Worm (Caenorhabditis elegans): ENCODE results near the gene Y41D4B.11.
"Not testable (repeated sequence)": the region's sequence is repeated elsewhere in the genome, so short reads cannot be mapped to it uniquely, and the experiment has no call there.

Y41D4B.11 gene

DNA sequence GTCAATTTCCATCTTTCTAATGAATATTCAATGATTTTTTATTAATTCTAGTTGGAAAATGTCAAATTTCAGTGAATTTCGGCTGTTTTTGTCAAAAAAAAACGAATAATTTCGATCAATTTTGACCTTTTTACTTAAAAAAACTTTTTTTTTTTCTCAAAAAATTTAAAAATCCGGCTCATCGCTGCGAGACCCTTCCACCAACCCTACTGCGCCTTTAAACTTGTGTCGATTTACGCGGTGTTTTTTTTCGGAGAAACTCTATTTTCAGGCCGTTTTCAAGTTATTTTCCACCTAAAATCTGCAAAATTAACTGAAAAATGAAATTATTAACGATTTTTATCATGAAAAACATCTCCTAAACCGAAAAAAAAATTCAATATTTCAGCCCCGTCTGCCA lies 4.7 kb upstream of the Y41D4B.11 start:
- no peak for TF ChIP-seq fkh-10 (GFP tag; optimal IDR thresholded peaks at IDR 0.05)
- peak; percentile 59 for TF ChIP-seq aha-1 (tag)

DNA sequence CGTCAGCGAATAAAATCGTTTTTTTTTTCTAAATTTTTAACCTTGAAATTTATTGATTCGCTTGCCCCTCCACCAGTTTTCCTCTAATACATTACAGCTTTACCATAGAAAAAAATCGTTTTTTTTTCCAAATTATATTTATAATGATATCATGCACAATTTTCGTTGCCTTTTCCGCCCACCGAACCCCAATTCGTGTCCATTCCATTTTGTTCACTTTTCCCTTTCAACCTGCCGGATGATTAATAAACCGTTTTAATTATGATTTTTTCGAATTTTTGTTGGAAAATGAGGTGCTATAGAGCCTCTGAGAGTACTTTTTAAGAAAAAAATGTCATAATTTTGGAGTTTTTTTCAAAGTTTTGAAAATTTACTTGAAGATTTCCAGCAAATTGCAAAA lies 4.2 kb upstream of the Y41D4B.11 start, which contains the start of gene set-23:
set-23 (plus strand) TSS at position 301 of the 400 bp plus-strand sequence.
- TF ChIP-seq daf-12 (tag; optimal IDR thresholded peaks at IDR 0.05): no peak
- TF ChIP-seq F49E8.2 (tag; optimal IDR thresholded peaks at IDR 0.05; ENCODE audit: borderline replicate concordance): no peak
- no peak for TF ChIP-seq ZK337.2 (GFP tag; IDR thresholded peaks at IDR 0.05)
- no peak for TF ChIP-seq dmd-6 (GFP tag; IDR thresholded peaks at IDR 0.05)
- no peak for TF ChIP-seq hif-1 (tag; optimal IDR thresholded peaks at IDR 0.05)
- no peak for TF ChIP-seq nhr-42 (GFP tag; IDR thresholded peaks at IDR 0.05)
- no peak for TF ChIP-seq mxl-2 (GFP tag; conservative IDR thresholded peaks at IDR 0.05)
- no peak for TF ChIP-seq madf-5 (GFP tag; IDR thresholded peaks at IDR 0.05)
- no peak for TF ChIP-seq lin-13 (GFP tag; optimal IDR thresholded peaks at IDR 0.05)
- TF ChIP-seq egl-27 (tag; optimal IDR thresholded peaks at IDR 0.05): no peak
- TF ChIP-seq daf-16 (GFP tag; optimal IDR thresholded peaks at IDR 0.05): no peak
- no peak for TF ChIP-seq daf-16 (tag; optimal IDR thresholded peaks at IDR 0.05)
- no peak for TF ChIP-seq mdt-29 (GFP tag; IDR thresholded peaks at IDR 0.05)
- no peak for TF ChIP-seq dmd-8 (GFP tag; IDR thresholded peaks at IDR 0.05)
- TF ChIP-seq sdz-12 (GFP tag; optimal IDR thresholded peaks at IDR 0.05): no peak
- TF ChIP-seq egl-43 (GFP tag; IDR thresholded peaks at IDR 0.05): no peak
- no peak for TF ChIP-seq lin-29 (GFP tag; IDR thresholded peaks at IDR 0.05)
- TF ChIP-seq ctbp-1 (GFP tag; IDR thresholded peaks at IDR 0.05): no peak
- TF ChIP-seq zfp-3 (GFP tag; conservative IDR thresholded peaks at IDR 0.05): no peak

DNA sequence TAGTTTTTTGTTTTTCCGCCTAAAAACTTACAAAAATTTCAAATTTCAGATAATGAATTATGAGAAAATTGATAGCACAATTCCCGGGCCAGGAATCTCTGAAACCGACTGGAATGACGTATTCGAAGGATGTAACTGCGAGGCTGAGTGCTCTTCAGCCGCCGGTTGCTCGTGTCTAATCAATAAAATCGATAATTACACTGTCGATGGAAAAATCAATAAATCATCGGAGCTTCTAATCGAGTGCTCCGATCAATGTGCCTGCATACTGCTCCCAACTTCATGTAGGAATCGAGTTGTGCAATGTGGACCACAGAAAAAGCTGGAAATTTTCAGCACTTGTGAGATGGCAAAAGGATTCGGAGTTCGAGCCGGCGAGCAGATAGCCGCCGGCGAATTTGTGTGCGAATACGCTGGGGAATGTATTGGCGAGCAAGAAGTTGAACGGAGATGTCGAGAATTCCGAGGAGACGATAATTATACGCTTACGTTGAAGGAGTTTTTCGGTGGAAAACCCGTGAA lies 2.5 kb upstream of the Y41D4B.11 start:
- no peak for TF ChIP-seq ceh-62 (tag; optimal IDR thresholded peaks at IDR 0.05)
- TF ChIP-seq cey-2 (tag; optimal IDR thresholded peaks at IDR 0.05; ENCODE audit: borderline replicate concordance, insufficient read depth): no peak
- TF ChIP-seq ceh-28 (tag; optimal IDR thresholded peaks at IDR 0.05): peak; percentile 87
- TF ChIP-seq attf-4 (tag; optimal IDR thresholded peaks at IDR 0.05): no peak
- peak; percentile 95 for TF ChIP-seq aha-1 (tag)

DNA sequence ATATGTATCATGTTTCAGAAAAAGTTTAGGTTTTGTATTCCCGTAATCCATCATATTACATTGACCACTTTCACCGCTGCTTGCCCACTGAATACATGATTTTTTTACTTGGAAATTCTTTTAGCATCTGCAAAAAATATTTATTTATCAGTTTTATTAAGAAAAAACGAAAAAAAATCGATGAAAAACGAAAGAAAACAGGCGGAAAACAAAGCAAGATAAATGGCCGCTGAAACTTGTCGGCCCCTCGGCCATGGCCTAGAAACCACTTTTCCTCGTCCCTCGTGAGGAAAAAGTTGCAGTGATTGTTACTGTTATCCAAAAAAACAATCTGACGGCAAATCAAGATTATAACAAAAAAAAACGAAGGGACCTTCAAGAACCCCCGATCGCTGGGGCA lies 4.5 kb downstream of the Y41D4B.11 start, which contains the start of gene dsl-3:
dsl-3 (plus strand) TSS at position 301 of the 400 bp plus-strand sequence.
- not testable (repeated sequence) for TF ChIP-seq lin-13 (GFP tag; optimal IDR thresholded peaks at IDR 0.05); mes-2 (tag; optimal IDR thresholded peaks at IDR 0.05; ENCODE audit: poor library complexity, severe bottlenecking); zag-1 (tag; optimal IDR thresholded peaks at IDR 0.05)

DNA sequence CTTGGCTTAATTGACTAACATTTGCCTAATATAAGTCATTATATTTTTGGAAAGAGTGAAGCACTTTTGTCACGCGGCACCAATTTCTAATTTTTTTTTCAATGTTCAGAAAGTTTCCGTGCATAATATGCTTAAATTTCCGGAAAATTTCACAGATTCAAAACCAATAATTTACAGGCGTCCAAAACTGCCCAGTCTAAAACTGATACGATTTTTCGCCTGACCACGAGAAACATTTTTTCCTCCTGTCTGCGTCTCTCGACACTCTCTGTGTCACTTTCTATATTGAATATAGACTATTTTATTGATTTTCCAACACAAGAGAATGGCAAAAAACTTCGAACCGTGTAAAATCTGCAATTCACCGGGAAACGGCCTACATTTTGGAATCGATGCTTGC lies 8.1 kb downstream of the Y41D4B.11 start, which contains the start of gene nhr-122:
nhr-122 (plus strand) TSS at position 301 of the 400 bp plus-strand sequence.
- TF ChIP-seq mes-2 (tag; optimal IDR thresholded peaks at IDR 0.05; ENCODE audit: poor library complexity, severe bottlenecking): peak; percentile 30
- TF ChIP-seq fos-1 (tag; optimal IDR thresholded peaks at IDR 0.05): no peak
- TF ChIP-seq aha-1 (tag): peak; percentile 9
- TF ChIP-seq zfp-3 (GFP tag; conservative IDR thresholded peaks at IDR 0.05): no peak
- TF ChIP-seq egl-27 (tag; optimal IDR thresholded peaks at IDR 0.05): no peak
- TF ChIP-seq hlh-30 (tag; optimal IDR thresholded peaks at IDR 0.05; ENCODE audit: insufficient read depth): peak; percentile 12
- TF ChIP-seq zag-1 (tag; optimal IDR thresholded peaks at IDR 0.05): no peak
- no peak for TF ChIP-seq dmd-6 (GFP tag; IDR thresholded peaks at IDR 0.05)
- no peak for TF ChIP-seq Y105C5A.15 (GFP tag; IDR thresholded peaks at IDR 0.05)
- TF ChIP-seq jun-1 (tag; optimal IDR thresholded peaks at IDR 0.05): no peak
- peak; percentile 21 for TF ChIP-seq dve-1 (tag; optimal IDR thresholded peaks at IDR 0.05; ENCODE audit: insufficient read depth)
- peak in 1 of 2 experiments; percentile 36 for TF ChIP-seq mdl-1 (tag; optimal IDR thresholded peaks at IDR 0.05)
- no peak for TF ChIP-seq R02D3.7 (tag; optimal IDR thresholded peaks at IDR 0.05)
- TF ChIP-seq lim-7 (GFP tag; IDR thresholded peaks at IDR 0.05): no peak
- TF ChIP-seq daf-12 (tag; optimal IDR thresholded peaks at IDR 0.05): no peak
- no peak for TF ChIP-seq cey-2 (tag; optimal IDR thresholded peaks at IDR 0.05; ENCODE audit: borderline replicate concordance, insufficient read depth)

Measured in whole organism, L4 larva.